Fruit fly (Drosophila melanogaster): Measurements from ENCODE around the gene svp.

Gene svp

dm6 chr3R:12258437-12258836 is at the start of gene svp, which contains the start of gene CG44037:
Gene svp (plus strand): TSS chr3R:12258737.
Gene CG44037 (plus strand): TSS chr3R:12258737.
- no peak for TF ChIP-seq CG17801 (GFP tag; optimal IDR thresholded peaks at IDR 0.05; ENCODE audit: partially characterized antibody)

dm6 chr3R:12210260-12210659 is 48.3 kb upstream of the svp start, which contains the start of gene CG4830:
Gene CG4830 (minus strand): TSS chr3R:12210360.
- no peak for TF ChIP-seq CG17801 (GFP tag; optimal IDR thresholded peaks at IDR 0.05; ENCODE audit: partially characterized antibody)

dm6 chr3R:12211552-12211951 is 47.0 kb upstream of the svp start:
- TF ChIP-seq CG17801 (GFP tag; optimal IDR thresholded peaks at IDR 0.05; ENCODE audit: partially characterized antibody), result no peak

DNA sequence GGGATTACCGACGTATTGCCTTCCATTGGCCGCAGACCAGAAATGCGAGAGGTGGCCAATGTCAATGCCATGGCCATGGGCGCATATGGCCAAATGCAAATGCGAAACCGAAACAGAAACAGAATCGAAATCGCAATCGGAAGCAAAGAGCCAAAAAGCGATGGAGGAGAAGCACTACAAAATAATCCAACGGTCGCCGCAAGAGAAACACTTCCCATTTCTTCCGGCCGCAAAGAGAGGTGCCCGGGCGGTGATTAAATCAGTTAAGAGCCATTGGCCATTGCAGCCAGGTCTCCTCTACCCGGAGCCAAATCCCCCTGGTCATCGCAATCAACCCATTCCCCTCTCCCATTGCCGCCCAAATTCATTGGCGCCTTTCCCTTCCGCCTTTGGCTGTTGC is 44.3 kb upstream of the svp start, which contains the start of gene CG14742:
Gene CG14742 (plus strand): TSS at position 301 of the 400 bp plus-strand sequence.
- TF ChIP-seq CG17801 (GFP tag; optimal IDR thresholded peaks at IDR 0.05; ENCODE audit: partially characterized antibody), result no peak

- no peak for TF ChIP-seq CG17801 (GFP tag; optimal IDR thresholded peaks at IDR 0.05; ENCODE audit: partially characterized antibody)
Observed at dm6 chr3R:12219497-12219896, 39.0 kb upstream of the svp start, which contains the start of gene Cog1. Gene Cog1 (minus strand): TSS chr3R:12219686.

- peak; percentile 80 for TF ChIP-seq CG17801 (GFP tag; optimal IDR thresholded peaks at IDR 0.05; ENCODE audit: partially characterized antibody)
Observed at dm6 chr3R:12221366-12221916, 37.1 kb upstream of the svp start, which contains the start of gene CG4860. Gene CG4860 (minus strand): TSS chr3R:12221464.

DNA sequence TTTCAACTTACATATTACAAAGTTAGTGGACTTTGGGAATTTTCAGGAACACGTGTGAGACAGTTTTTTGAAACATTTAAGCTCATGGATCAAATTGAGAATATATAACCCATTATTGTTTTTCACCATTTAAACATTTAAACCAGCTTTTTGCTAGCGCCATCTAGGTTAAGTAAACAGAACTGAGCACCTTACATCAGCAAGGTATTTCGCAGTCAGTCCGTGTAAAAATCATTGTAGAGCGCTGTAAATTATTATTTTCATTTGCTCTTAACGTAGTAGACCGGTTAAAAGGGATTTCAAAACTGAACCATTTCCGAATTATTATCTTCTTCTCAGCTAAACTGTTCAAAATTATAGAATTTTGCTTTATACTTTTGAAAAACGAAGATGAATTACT is 36.4 kb upstream of the svp start, which contains the start of gene Rsbp15:
Gene Rsbp15 (plus strand): TSS at position 295 of the 400 bp plus-strand sequence.
- no peak for TF ChIP-seq CG17801 (GFP tag; optimal IDR thresholded peaks at IDR 0.05; ENCODE audit: partially characterized antibody)

- TF ChIP-seq CG17801 (GFP tag; optimal IDR thresholded peaks at IDR 0.05; ENCODE audit: partially characterized antibody), result no peak
Observed at dm6 chr3R:12224919-12225318, 33.6 kb upstream of the svp start, which contains the start of gene CG17404. Gene CG17404 (minus strand): TSS chr3R:12225019.

DNA sequence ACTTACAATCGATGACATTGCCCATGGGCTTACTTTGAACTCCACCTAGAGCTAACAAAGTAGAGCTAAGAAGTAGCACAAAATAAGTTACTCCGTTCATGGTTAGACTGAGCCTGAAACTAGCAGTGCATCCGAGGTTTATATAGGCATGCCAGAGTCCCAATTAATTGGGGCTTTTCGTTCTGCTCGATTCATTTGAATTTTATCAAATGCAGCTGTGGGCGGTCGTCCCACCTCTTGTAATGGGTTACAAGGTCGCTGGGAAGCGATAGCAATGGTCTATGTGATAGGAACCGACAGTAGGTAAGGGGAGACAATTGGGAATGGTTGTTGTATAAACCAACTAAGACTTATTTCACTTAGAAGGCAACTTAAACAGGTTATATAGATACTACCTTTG is 32.3 kb upstream of the svp start, which contains the start of gene CG12256:
Gene CG12256 (minus strand): TSS at position 101 of the 400 bp plus-strand sequence.
- TF ChIP-seq CG17801 (GFP tag; optimal IDR thresholded peaks at IDR 0.05; ENCODE audit: partially characterized antibody), result no peak

DNA sequence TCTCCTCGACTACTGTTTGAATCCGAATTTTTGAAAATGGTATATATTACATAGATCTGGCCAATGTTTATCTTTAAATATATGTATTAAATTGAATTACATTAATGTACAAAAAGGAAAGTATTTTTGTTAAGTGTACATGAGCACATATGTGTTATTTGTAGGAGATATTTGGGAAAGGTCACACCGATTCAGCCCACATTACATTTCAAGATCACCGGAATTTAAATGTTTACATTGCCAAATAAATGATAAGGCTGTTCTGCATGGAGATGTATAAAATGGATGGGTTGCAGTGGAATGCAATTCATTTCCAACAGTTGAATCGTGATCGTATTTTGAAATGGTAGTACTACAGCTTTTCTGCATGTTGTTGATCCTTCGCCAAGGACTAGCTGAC is 29.4 kb upstream of the svp start, which contains the start of gene CG3916:
Gene CG3916 (plus strand): TSS at position 301 of the 400 bp plus-strand sequence.
- TF ChIP-seq CG17801 (GFP tag; optimal IDR thresholded peaks at IDR 0.05; ENCODE audit: partially characterized antibody), result no peak

- TF ChIP-seq CG17801 (GFP tag; optimal IDR thresholded peaks at IDR 0.05; ENCODE audit: partially characterized antibody), result no peak
Observed at dm6 chr3R:12232629-12233028, 25.9 kb upstream of the svp start, which contains the start of gene Pglym87. Gene Pglym87 (minus strand): TSS chr3R:12232729.

dm6 chr3R:12234584-12234983 is 24.0 kb upstream of the svp start, which contains the start of gene Cyp313a5:
Gene Cyp313a5 (minus strand): TSS chr3R:12234684.
- TF ChIP-seq CG17801 (GFP tag; optimal IDR thresholded peaks at IDR 0.05; ENCODE audit: partially characterized antibody), result no peak

dm6 chr3R:12236804-12237203 is 21.7 kb upstream of the svp start, which contains the start of gene Cyp313a2:
Gene Cyp313a2 (minus strand): TSS chr3R:12236904.
- TF ChIP-seq CG17801 (GFP tag; optimal IDR thresholded peaks at IDR 0.05; ENCODE audit: partially characterized antibody), result no peak

- TF ChIP-seq CG17801 (GFP tag; optimal IDR thresholded peaks at IDR 0.05; ENCODE audit: partially characterized antibody), result no peak
Observed at dm6 chr3R:12239166-12239565, 19.4 kb upstream of the svp start, which contains the start of gene Cyp313a3. Gene Cyp313a3 (minus strand): TSS chr3R:12239266.

DNA sequence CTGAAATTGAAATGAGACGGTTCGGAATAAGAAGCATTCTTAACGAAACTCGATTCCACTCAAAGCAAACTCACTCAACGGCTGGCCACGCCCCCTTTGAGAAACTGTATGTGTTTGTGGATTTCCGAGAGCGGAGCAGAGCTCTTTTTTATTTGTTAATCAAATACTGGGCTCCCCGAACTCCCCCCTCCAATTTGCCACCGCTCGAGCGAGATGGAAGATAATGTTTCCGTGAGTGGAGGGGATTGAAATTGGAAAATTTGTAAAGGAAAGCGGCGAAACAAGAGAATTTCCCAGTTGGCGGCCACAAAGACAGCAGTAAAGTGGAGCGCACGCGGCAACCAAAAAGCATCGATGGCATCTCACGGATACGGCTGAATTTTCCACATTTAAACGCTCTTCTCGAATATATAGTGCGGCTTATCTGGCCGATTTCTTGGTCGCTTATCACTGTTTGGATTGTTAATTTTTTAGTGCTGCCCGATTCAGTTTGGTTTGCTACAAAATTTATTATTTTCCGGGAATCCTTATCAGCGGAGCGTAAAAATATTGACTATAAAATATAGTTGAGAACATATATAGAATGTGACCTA is 14.0 kb upstream of the svp start:
- no peak for TF ChIP-seq CG17801 (GFP tag; optimal IDR thresholded peaks at IDR 0.05; ENCODE audit: partially characterized antibody)

DNA sequence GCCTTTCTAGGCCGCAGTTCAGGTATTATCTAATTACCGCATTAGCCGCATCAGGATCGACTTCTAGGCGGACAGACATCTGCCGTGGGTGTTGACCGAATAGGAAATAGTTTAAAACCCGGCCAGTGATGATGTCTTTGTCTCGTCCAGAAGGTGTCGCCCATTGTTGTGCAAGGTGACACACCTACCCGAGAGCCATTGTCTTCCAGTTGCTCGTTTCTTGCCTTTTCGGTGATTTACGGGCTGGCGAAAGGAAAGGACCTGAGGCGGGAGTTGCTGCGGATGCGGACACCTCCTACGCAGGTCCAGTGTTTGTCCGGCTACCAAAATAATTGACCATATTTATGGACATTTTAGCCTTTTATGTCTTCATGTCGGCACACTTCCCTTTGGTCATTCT is 10.3 kb upstream of the svp start:
- TF ChIP-seq CG17801 (GFP tag; optimal IDR thresholded peaks at IDR 0.05; ENCODE audit: partially characterized antibody), result no peak

Data from ovary, adult (tissue).